Worm (Caenorhabditis elegans): ENCODE results near the gene vti-1.

Gene vti-1

DNA sequence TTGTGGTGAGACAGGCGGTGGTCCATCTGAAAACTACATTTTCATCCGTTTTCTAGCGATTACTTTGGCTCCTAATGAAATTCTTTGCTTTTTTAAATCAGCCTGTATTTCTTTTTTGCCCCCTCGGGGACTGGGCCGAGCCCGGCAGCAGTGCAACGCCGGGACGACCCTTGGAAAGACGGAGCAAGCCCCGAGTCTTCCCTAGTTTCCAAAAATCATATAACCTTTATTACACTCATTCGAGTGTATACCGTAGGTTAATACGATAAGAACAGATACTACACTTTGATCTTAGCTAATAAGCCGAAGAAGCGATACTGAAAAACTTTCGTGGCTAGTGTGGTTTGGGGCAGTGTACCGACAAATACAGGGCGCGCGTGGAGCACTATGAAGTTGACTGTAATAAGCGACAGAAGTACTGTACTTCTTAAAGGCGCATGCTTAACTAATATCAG, 1.7 kb downstream of the vti-1 start (continued):
- 0 out of 2 replicates have a peak, but pooled peaks have one; percentile 43 for TF ChIP-seq K11D2.4 (GFP tag; IDR thresholded peaks at IDR 0.05)
- no peak for TF ChIP-seq ZK185.1 (tag; optimal IDR thresholded peaks at IDR 0.05; ENCODE audit: poor library complexity, severe bottlenecking)
- no peak for TF ChIP-seq attf-5 (GFP tag; optimal IDR thresholded peaks at IDR 0.05)
- TF ChIP-seq cebp-1 (GFP tag; IDR thresholded peaks at IDR 0.05): no peak
- TF ChIP-seq cebp-1 (tag; optimal IDR thresholded peaks at IDR 0.05): no peak
- no peak for TF ChIP-seq zim-3 (tag; optimal IDR thresholded peaks at IDR 0.05)
- no peak for TF ChIP-seq B0035.1 (tag; optimal IDR thresholded peaks at IDR 0.05)
- TF ChIP-seq F55B11.4 (tag; optimal IDR thresholded peaks at IDR 0.05; ENCODE audit: borderline replicate concordance, insufficient read depth): no peak
- peak; percentile 71 for TF ChIP-seq ekl-4 (GFP tag; IDR thresholded peaks at IDR 0.05)
- TF ChIP-seq ztf-28 (GFP tag; IDR thresholded peaks at IDR 0.05): peak; percentile 72; the same call in 1 of the 2 replicates
- TF ChIP-seq C17E4.6 (GFP tag; IDR thresholded peaks at IDR 0.05): peak; percentile 42; the same call in 1 of the 2 replicates
- 0 out of 2 replicates have a peak, but pooled peaks have one; percentile 47 for TF ChIP-seq Y95B8A.8 (GFP tag; IDR thresholded peaks at IDR 0.05)
- TF ChIP-seq F37B4.10 (GFP tag; IDR thresholded peaks at IDR 0.05): no peak
- no peak for TF ChIP-seq bed-1 (GFP tag; IDR thresholded peaks at IDR 0.05)
- peak; percentile 44 for TF ChIP-seq attf-3 (GFP tag; conservative IDR thresholded peaks at IDR 0.05)
- no peak for TF ChIP-seq nfya-1 (tag; optimal IDR thresholded peaks at IDR 0.05; ENCODE audit: borderline replicate concordance, insufficient read depth)
- peak; percentile 63; the same call in 1 of the 2 replicates for TF ChIP-seq ceh-91 (GFP tag; IDR thresholded peaks at IDR 0.05)
- TF ChIP-seq F49E8.2 (tag; optimal IDR thresholded peaks at IDR 0.05; ENCODE audit: insufficient read depth): peak; percentile 71
- TF ChIP-seq lir-1 (GFP tag; conservative IDR thresholded peaks at IDR 0.05): peak; percentile 71
- TF ChIP-seq ceh-79 (tag; optimal IDR thresholded peaks at IDR 0.05): no peak
- no peak for TF ChIP-seq F57A8.1 (GFP tag; optimal IDR thresholded peaks at IDR 0.05)
- TF ChIP-seq hlh-26 (GFP tag; conservative IDR thresholded peaks at IDR 0.05): no peak
- no peak for TF ChIP-seq T26A5.8 (tag; optimal IDR thresholded peaks at IDR 0.05)
- TF ChIP-seq lag-1 (GFP tag; IDR thresholded peaks at IDR 0.05): no peak
- TF ChIP-seq rcor-1 (GFP tag; IDR thresholded peaks at IDR 0.05): peak; percentile 88
- TF ChIP-seq egrh-3 (GFP tag; IDR thresholded peaks at IDR 0.05): no peak
- peak; percentile 80 for TF ChIP-seq tbp1 (GFP tag; optimal IDR thresholded peaks at IDR 0.05)
- peak; percentile 95 for TF ChIP-seq snpc-3.4 (tag; optimal IDR thresholded peaks at IDR 0.05)
- 0 out of 2 replicates have a peak, but pooled peaks have one; percentile 45 for TF ChIP-seq madf-3 (GFP tag; IDR thresholded peaks at IDR 0.05)
- TF ChIP-seq rpc-1 (optimal IDR thresholded peaks at IDR 0.05): no peak
- peak; percentile 7 for TF ChIP-seq rpc-1 (tag; optimal IDR thresholded peaks at IDR 0.05)
- TF ChIP-seq lsy-27 (tag; optimal IDR thresholded peaks at IDR 0.05; ENCODE audit: borderline replicate concordance, insufficient read depth): peak; percentile 42
- 0 out of 2 replicates have a peak, but pooled peaks have one; percentile 31 for TF ChIP-seq ceh-40 (GFP tag; IDR thresholded peaks at IDR 0.05)
- no peak for TF ChIP-seq T07F8.4 (tag; optimal IDR thresholded peaks at IDR 0.05)
- TF ChIP-seq ztf-25 (GFP tag; IDR thresholded peaks at IDR 0.05): 0 out of 2 replicates have a peak, but pooled peaks have one; percentile 3
- peak; percentile 25 for TF ChIP-seq efl-1 (GFP tag; optimal IDR thresholded peaks at IDR 0.05)
- TF ChIP-seq let-526 (GFP tag; IDR thresholded peaks at IDR 0.05): no peak
- TF ChIP-seq snpc-4 (GFP tag; optimal IDR thresholded peaks at IDR 0.05): peak; percentile 97
- TF ChIP-seq snpc-4 (tag; optimal IDR thresholded peaks at IDR 0.05): peak; percentile 95 to 99 (median 98)
- peak; percentile 54 for TF ChIP-seq ztf-18 (tag; optimal IDR thresholded peaks at IDR 0.05)
- TF ChIP-seq F10E7.11 (tag; optimal IDR thresholded peaks at IDR 0.05): no peak
- TF ChIP-seq Y53F4B.3 (GFP tag; IDR thresholded peaks at IDR 0.05): peak; percentile 72
- TF ChIP-seq lin-40 (tag; optimal IDR thresholded peaks at IDR 0.05): no peak
- no peak for TF ChIP-seq nhr-179 (tag; optimal IDR thresholded peaks at IDR 0.05)
- peak; percentile 21 for TF ChIP-seq athp-1 (tag; optimal IDR thresholded peaks at IDR 0.05)
- TF ChIP-seq aptf-2 (GFP tag; conservative IDR thresholded peaks at IDR 0.05): peak; percentile 52; the same call in 1 of the 2 replicates
- TF ChIP-seq F52B5.7 (tag; optimal IDR thresholded peaks at IDR 0.05): no peak

Measured in whole organism, young adult.